Fruit fly (Drosophila melanogaster): ENCODE results near the gene RpL14.

The RpL14 gene

DNA sequence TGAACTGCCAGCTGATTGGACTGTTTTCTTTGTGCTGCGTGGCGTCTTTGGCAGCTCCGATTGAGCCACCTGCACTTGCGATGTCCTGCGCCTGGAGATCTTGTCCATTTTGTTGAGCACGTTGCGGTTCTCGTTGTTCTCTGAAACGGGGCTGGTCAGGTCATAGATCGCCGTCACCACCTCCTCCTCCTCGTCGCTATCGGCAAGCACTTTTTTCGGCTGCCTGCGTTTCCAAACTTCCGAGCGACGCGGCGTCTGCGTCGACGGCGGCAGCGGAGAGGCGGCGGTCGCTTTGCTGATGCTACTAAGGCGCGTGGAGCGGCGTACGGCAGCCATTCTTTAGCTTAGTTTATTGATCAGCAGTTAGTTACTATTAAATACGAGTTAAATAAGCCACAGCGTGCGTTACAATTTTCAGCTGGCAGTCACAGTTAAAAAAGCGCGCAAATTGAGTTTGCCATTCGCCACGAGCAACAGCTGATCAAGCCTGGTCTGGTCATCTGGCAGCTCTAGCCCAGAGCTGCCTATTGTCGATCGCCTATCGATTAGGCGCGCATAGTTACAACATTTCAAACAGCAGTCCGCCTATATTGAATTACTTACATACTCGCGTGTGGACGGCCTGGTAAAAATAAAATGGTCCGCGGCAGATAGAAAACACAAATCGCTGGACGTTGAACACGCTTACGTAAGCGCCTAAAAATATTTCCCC lies 33.0 kb downstream of the RpL14 start, which contains the start of gene Cdc6:
Gene Cdc6, minus strand, starts transcription at position 456 of the 712 bp plus-strand sequence.
- no peak for TF ChIP-seq dsf (GFP tag; optimal IDR thresholded peaks at IDR 0.05; ENCODE audit: borderline replicate concordance)
- no peak for TF ChIP-seq brk (GFP tag; optimal IDR thresholded peaks at IDR 0.05)
- no peak for TF ChIP-seq rgr (GFP tag; optimal IDR thresholded peaks at IDR 0.05)
- TF ChIP-seq lola (GFP tag; optimal IDR thresholded peaks at IDR 0.05), result no peak
- TF ChIP-seq sage (GFP tag; optimal IDR thresholded peaks at IDR 0.05), result no peak

- no peak for TF ChIP-seq lola (GFP tag; optimal IDR thresholded peaks at IDR 0.05)
- TF ChIP-seq rgr (GFP tag; optimal IDR thresholded peaks at IDR 0.05), result peak; percentile 36
- no peak for TF ChIP-seq sv (GFP tag; optimal IDR thresholded peaks at IDR 0.05)
Measured at dm6 chr3L:8640139-8640538, 39.3 kb downstream of the RpL14 start, which contains the start of gene Cpr66D. Gene Cpr66D, plus strand, starts transcription at chr3L:8640439.

dm6 chr3L:8641049-8641448 lies 40.2 kb downstream of the RpL14 start:
- TF ChIP-seq HLH106 (tag; optimal IDR thresholded peaks at IDR 0.05) (peak; percentile 15), dsf (GFP tag; optimal IDR thresholded peaks at IDR 0.05; ENCODE audit: borderline replicate concordance) (no peak), ey (GFP tag; optimal IDR thresholded peaks at IDR 0.05) (no peak), Sp1 (GFP tag; optimal IDR thresholded peaks at IDR 0.05) (no peak), OdsH (GFP tag; optimal IDR thresholded peaks at IDR 0.05) (no peak), rgr (GFP tag; optimal IDR thresholded peaks at IDR 0.05) (no peak), Dif (GFP tag; optimal IDR thresholded peaks at IDR 0.05; ENCODE audit: partially characterized antibody) (no peak), dl (GFP tag; optimal IDR thresholded peaks at IDR 0.05; ENCODE audit: insufficient read depth in 1 of 2, partially characterized antibody in 2 of 2) (no peak), foxo (GFP tag; optimal IDR thresholded peaks at IDR 0.05) (peak in 1 of 2 experiments; percentile 12), Rel (GFP tag; optimal IDR thresholded peaks at IDR 0.05) (no peak), Rel (tag; optimal IDR thresholded peaks at IDR 0.05) (no peak), Hr78 (GFP tag; optimal IDR thresholded peaks at IDR 0.05) (no peak)

dm6 chr3L:8643810-8644552 lies 43.2 kb downstream of the RpL14 start:
- TF ChIP-seq Vsx2 (GFP tag; optimal IDR thresholded peaks at IDR 0.05; ENCODE audit: partially characterized antibody), result peak; percentile 82
- TF ChIP-seq Dif (GFP tag; optimal IDR thresholded peaks at IDR 0.05; ENCODE audit: partially characterized antibody), result peak; percentile 72
- no peak for TF ChIP-seq Mio (GFP tag; optimal IDR thresholded peaks at IDR 0.05)
- TF ChIP-seq lola (GFP tag; optimal IDR thresholded peaks at IDR 0.05), result no peak
- no peak for TF ChIP-seq jim (GFP tag; optimal IDR thresholded peaks at IDR 0.05)
- TF ChIP-seq Rel (GFP tag; optimal IDR thresholded peaks at IDR 0.05), result no peak
- no peak for TF ChIP-seq Rel (tag; optimal IDR thresholded peaks at IDR 0.05)
- no peak for TF ChIP-seq Dfd (GFP tag; optimal IDR thresholded peaks at IDR 0.05)
- peak in 1 of 2 experiments; percentile 20 for TF ChIP-seq dl (GFP tag; optimal IDR thresholded peaks at IDR 0.05; ENCODE audit: insufficient read depth in 1 of 2, partially characterized antibody in 2 of 2)
- no peak for TF ChIP-seq fru (GFP tag; optimal IDR thresholded peaks at IDR 0.05)
- TF ChIP-seq br (GFP tag; optimal IDR thresholded peaks at IDR 0.05), result no peak
- TF ChIP-seq foxo (GFP tag; optimal IDR thresholded peaks at IDR 0.05), result no peak
- TF ChIP-seq ey (GFP tag; optimal IDR thresholded peaks at IDR 0.05), result no peak

DNA sequence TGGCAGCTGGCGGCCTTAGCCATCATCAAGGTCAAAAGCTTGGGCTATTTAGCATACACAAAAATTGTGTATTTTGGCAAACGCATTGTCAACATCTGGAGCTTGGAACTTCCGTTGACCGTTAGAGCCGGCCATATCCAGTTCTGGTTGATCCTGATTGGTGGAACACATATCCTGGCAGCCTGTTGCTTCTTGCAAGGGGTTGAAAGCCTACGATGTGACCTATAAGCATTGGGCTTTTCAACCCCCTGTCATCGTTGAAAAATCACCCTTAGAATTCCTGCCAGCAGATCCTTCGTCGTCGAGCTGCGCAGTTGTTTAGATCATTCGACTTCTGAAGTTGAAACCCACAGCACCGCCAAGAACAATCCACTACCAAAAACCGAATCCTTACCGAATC lies 46.0 kb downstream of the RpL14 start, which contains the start of the genes CG13305 and Pex7:
Gene CG13305, minus strand, starts transcription at position 2 of the 400 bp plus-strand sequence.
Gene Pex7, plus strand, starts transcription at position 325 of the 400 bp plus-strand sequence.
- TF ChIP-seq Myc (optimal IDR thresholded peaks at IDR 0.05), result no peak
- TF ChIP-seq Jra (GFP tag; optimal IDR thresholded peaks at IDR 0.05), result no peak
- no peak for TF ChIP-seq Dif (GFP tag; optimal IDR thresholded peaks at IDR 0.05; ENCODE audit: partially characterized antibody)
- TF ChIP-seq br (GFP tag; optimal IDR thresholded peaks at IDR 0.05), result no peak
- no peak for TF ChIP-seq HLH106 (tag; optimal IDR thresholded peaks at IDR 0.05)
- TF ChIP-seq jim (GFP tag; optimal IDR thresholded peaks at IDR 0.05), result no peak
- no peak for TF ChIP-seq pan (optimal IDR thresholded peaks at IDR 0.05)
- no peak for TF ChIP-seq usp (GFP tag; optimal IDR thresholded peaks at IDR 0.05)
- no peak for TF ChIP-seq Mio (GFP tag; optimal IDR thresholded peaks at IDR 0.05)
- no peak for TF ChIP-seq tai (GFP tag; optimal IDR thresholded peaks at IDR 0.05)
- TF ChIP-seq Hr78 (GFP tag; optimal IDR thresholded peaks at IDR 0.05), result no peak

DNA sequence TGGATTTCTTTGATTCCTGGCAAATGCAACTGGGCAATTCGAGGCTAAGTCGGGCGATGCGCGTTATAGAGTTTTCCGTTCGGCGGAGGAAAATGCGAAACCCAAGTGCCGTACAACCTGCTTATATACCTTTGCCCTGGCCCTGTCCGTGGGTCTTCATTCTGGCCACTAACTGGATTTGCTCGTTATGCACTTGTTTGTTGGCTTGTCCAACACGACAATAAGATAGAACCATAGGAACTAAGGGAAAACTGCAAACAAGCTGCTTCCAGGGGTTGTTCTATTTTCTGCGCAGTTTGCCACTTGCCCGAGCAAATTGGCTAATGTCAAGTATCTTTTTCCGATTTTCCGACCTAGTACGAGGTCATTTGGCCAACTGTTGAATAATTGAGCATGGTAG lies 48.0 kb downstream of the RpL14 start, which contains the start of gene Arr2:
Gene Arr2, minus strand, starts transcription at position 101 of the 400 bp plus-strand sequence.
- TF ChIP-seq brk (GFP tag; optimal IDR thresholded peaks at IDR 0.05) (no peak), CG32264 (GFP tag; optimal IDR thresholded peaks at IDR 0.05) (no peak), woc (GFP tag; optimal IDR thresholded peaks at IDR 0.05) (no peak), Mio (GFP tag; optimal IDR thresholded peaks at IDR 0.05) (no peak), psq (GFP tag; optimal IDR thresholded peaks at IDR 0.05) (no peak), Hr83 (GFP tag; optimal IDR thresholded peaks at IDR 0.05; ENCODE audit: poor library complexity, severe bottlenecking) (no peak), rgr (GFP tag; optimal IDR thresholded peaks at IDR 0.05) (no peak), Sp1 (GFP tag; optimal IDR thresholded peaks at IDR 0.05) (no peak), OdsH (GFP tag; optimal IDR thresholded peaks at IDR 0.05) (no peak), dsf (GFP tag; optimal IDR thresholded peaks at IDR 0.05; ENCODE audit: borderline replicate concordance) (no peak)

All from whole organism, wandering third instar larva.